Worm (Caenorhabditis elegans) whole organism, early embryonic: ENCODE data around the gene sqv-7.

Source experiments
- ama-1 ChIP-seq: fragments of 150-350 bp; optimal IDR thresholded peaks from 2 replicates; lab custom pipeline; 2014
- scrt-1 ChIP-seq: fragments of 200-800 bp; sonication (Bioruptor generic); IDR thresholded peaks from 2 replicates; pipeline ENCODE4 v1.3.6; 2022; ENCODE audit warnings: missing genetic modification characterization, missing compliant biosample characterization
- tra-4 ChIP-seq: sonication (generic microtip); optimal IDR thresholded peaks from 2 replicates; lab custom pipeline; 2017; ENCODE audit warnings: missing genetic modification characterization, missing compliant biosample characterization

DNA sequence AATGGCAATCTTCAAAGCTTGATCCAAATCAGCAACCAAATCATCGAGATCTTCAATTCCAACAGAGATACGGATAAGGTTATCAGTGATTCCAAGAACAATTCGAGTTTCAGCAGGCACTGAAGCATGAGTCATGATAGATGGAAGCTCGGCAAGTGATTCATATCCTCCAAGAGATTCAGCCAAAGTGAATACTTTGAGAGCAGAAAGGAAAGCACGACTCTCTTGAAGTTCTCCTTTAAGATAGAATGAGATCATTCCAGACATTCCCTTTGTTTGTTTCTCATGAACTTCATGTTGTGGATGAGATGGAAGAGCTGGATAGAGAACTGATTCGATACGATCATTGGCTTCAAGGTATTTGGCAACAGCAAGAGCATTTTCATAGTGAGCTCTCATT, 43.8 kb upstream of the sqv-7 start:
- TF ChIP-seq scrt-1: no peak
- no peak for TF ChIP-seq ama-1 (lab: Kevin White, UChicago)
- TF ChIP-seq tra-4 (tag; lab: Kevin White, UChicago): no peak
